Worm (Caenorhabditis elegans): ENCODE data around the gene nep-1.
A peak's percentile ranks its signal among the peaks of the same experiment; 100 is the strongest.

Gene nep-1

DNA sequence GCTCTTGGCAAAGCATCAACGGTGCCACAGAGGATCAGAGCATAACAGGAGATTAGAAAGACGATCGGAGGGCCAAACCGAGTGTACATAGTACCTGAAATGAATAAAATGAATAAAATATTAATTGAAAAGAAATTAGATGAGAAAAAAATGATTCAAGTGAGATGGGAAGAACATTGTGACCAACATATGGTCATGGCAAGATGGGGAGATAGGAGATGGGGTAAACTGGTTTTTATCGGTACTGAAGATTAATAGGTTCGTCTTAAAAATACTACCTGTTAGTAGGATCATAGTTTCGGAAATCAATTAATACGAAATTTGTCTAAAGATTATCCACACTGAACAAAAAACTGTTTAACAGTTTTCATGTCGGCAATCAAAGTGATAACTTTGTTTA, at the start of gene nep-1:
TSS of gene nep-1 (minus strand) at position 101 of the 400 bp plus-strand sequence.
- TF ChIP-seq dmd-6 (GFP tag; IDR thresholded peaks at IDR 0.05) (no peak), ZK546.5 (tag; optimal IDR thresholded peaks at IDR 0.05) (no peak), mdl-1 (tag; optimal IDR thresholded peaks at IDR 0.05) (no peak), hlh-11 (tag; optimal IDR thresholded peaks at IDR 0.05) (peak; percentile 6), nhr-28 (tag; optimal IDR thresholded peaks at IDR 0.05) (peak; percentile 3), madf-9 (GFP tag; conservative IDR thresholded peaks at IDR 0.05) (no peak), zip-2 (tag; optimal IDR thresholded peaks at IDR 0.05) (no peak), dve-1 (tag; optimal IDR thresholded peaks at IDR 0.05; ENCODE audit: insufficient read depth) (no peak), tag-97 (GFP tag; IDR thresholded peaks at IDR 0.05) (no peak), mxl-3 (GFP tag; optimal IDR thresholded peaks at IDR 0.05) (no peak), ceh-44 (GFP tag; IDR thresholded peaks at IDR 0.05) (no peak), unc-62 (GFP tag; optimal IDR thresholded peaks at IDR 0.05 in 1 of 2) (no peak), unc-62 (tag; optimal IDR thresholded peaks at IDR 0.05) (no peak), hif-1 (tag; optimal IDR thresholded peaks at IDR 0.05) (no peak), lin-38 (GFP tag; IDR thresholded peaks at IDR 0.05) (no peak), hmg-1.1 (GFP tag; IDR thresholded peaks at IDR 0.05) (no peak)

DNA sequence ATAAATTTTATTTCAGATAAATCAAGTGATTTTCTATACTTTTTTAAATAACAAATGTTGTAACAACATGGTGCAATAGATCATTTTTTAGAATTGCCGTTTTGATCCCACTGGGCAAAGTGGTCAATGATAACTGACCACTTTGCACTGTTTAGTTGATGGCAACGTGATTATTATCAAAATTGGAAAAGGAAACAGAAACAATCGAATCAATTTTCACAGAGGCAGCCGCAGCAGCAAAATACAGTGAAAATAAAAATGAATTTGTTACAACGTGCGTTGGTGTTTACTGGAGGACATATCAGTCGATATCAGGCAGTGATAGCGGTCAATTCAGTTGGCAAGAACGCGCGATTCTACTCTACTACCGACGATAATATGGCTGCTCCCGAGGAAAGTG, 48.8 kb upstream of the nep-1 start, which contains the start of gene VF13D12L.3:
TSS of gene VF13D12L.3 (plus strand) at position 223 of the 400 bp plus-strand sequence.
- TF ChIP-seq rbr-2 (tag; optimal IDR thresholded peaks at IDR 0.05) (no peak), unc-62 (GFP tag; optimal IDR thresholded peaks at IDR 0.05 in 1 of 2) (peak in 1 of 2 experiments; percentile 67), unc-62 (tag; optimal IDR thresholded peaks at IDR 0.05) (no peak), hif-1 (tag; optimal IDR thresholded peaks at IDR 0.05) (peak in 1 of 2 experiments; percentile 86), cey-2 (tag; optimal IDR thresholded peaks at IDR 0.05; ENCODE audit: borderline replicate concordance, insufficient read depth) (no peak), arid-1 (GFP tag; conservative IDR thresholded peaks at IDR 0.05) (no peak), mdl-1 (tag; optimal IDR thresholded peaks at IDR 0.05) (peak in 1 of 2 experiments; percentile 40), lim-7 (GFP tag; IDR thresholded peaks at IDR 0.05) (no peak), nhr-28 (tag; optimal IDR thresholded peaks at IDR 0.05) (peak; percentile 63), sdz-12 (GFP tag; optimal IDR thresholded peaks at IDR 0.05) (no peak), ceh-62 (tag; optimal IDR thresholded peaks at IDR 0.05) (no peak), pqm-1 (tag; optimal IDR thresholded peaks at IDR 0.05) (no peak), F37D6.2 (tag; optimal IDR thresholded peaks at IDR 0.05) (no peak), daf-16 (GFP tag; optimal IDR thresholded peaks at IDR 0.05) (no peak), daf-16 (tag; optimal IDR thresholded peaks at IDR 0.05) (peak; percentile 74), mxl-3 (GFP tag; optimal IDR thresholded peaks at IDR 0.05) (peak; percentile 84), mdt-29 (GFP tag; IDR thresholded peaks at IDR 0.05) (no peak), dmd-6 (GFP tag; IDR thresholded peaks at IDR 0.05) (peak; percentile 50)

DNA sequence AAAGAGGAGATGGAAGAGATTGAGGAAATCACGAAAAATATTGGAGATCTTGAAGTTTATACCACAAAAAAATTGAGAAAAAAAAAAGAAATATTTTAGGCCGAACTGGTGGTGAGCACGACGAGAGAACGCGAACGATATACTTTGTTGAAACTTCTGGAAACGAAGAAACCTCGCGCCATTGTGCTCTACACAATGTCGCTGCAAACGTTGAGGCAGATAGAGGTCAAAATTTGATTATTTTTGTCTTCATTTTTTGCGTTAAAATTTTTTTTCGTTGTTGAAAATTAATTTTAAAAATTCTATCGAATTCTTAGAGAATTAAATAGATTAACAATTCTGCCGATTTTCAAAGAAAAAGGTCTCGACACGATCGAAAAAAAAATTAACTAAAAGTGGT, 43.7 kb upstream of the nep-1 start:
- TF ChIP-seq nhr-77 (tag; optimal IDR thresholded peaks at IDR 0.05) (no peak), lin-39 (tag; optimal IDR thresholded peaks at IDR 0.05) (no peak), spr-1 (tag; optimal IDR thresholded peaks at IDR 0.05) (no peak), aha-1 (tag) (no peak)

DNA sequence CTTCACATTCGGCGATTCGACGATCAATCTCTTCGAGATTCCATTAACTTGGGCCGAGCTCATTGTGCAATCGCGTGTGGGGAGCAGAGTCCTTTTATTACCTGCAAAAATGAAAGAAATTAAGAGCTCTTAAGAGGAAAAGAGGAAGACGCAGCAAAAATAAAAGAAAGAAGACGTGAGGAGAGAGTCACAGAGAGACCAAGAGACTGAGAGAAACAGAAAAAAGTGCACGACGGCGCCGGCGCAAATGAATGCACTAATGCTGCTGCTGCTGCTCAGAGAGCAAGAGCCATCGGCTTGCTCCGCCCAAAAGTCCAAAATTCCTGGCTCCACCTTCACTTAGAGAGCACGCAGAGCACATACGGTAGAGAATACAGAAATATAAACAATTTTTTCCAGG, 43.2 kb upstream of the nep-1 start, which contains the start of gene inos-1:
TSS of gene inos-1 (minus strand) at position 101 of the 400 bp plus-strand sequence.
- TF ChIP-seq daf-16 (GFP tag; optimal IDR thresholded peaks at IDR 0.05) = no peak
- no peak for TF ChIP-seq daf-16 (tag; optimal IDR thresholded peaks at IDR 0.05)
- TF ChIP-seq lir-3 (tag; optimal IDR thresholded peaks at IDR 0.05) = no peak
- TF ChIP-seq nhr-77 (tag; optimal IDR thresholded peaks at IDR 0.05) = no peak
- TF ChIP-seq mep-1 (tag; optimal IDR thresholded peaks at IDR 0.05) = no peak
- no peak for TF ChIP-seq D1046.2 (GFP tag; IDR thresholded peaks at IDR 0.05)
- no peak for TF ChIP-seq attf-4 (tag; optimal IDR thresholded peaks at IDR 0.05)
- no peak for TF ChIP-seq daf-19 (GFP tag; conservative IDR thresholded peaks at IDR 0.05)
- TF ChIP-seq madf-5 (GFP tag; IDR thresholded peaks at IDR 0.05) = no peak
- TF ChIP-seq skn-1 (tag; optimal IDR thresholded peaks at IDR 0.05) = no peak
- TF ChIP-seq nhr-111 (GFP tag; optimal IDR thresholded peaks at IDR 0.05) = no peak
- no peak for TF ChIP-seq dpl-1 (GFP tag; optimal IDR thresholded peaks at IDR 0.05)
- no peak for TF ChIP-seq unc-62 (GFP tag; optimal IDR thresholded peaks at IDR 0.05 in 1 of 2)
- no peak for TF ChIP-seq unc-62 (tag; optimal IDR thresholded peaks at IDR 0.05)
- TF ChIP-seq ceh-28 (tag; optimal IDR thresholded peaks at IDR 0.05) = no peak
- no peak for TF ChIP-seq ceh-32 (tag; optimal IDR thresholded peaks at IDR 0.05; ENCODE audit: poor library complexity)
- TF ChIP-seq hlh-30 (tag; optimal IDR thresholded peaks at IDR 0.05; ENCODE audit: insufficient read depth) = no peak
- no peak for TF ChIP-seq egl-27 (tag; optimal IDR thresholded peaks at IDR 0.05)
- no peak for TF ChIP-seq pqm-1 (tag; optimal IDR thresholded peaks at IDR 0.05)
- no peak for TF ChIP-seq daf-12 (tag; optimal IDR thresholded peaks at IDR 0.05)
